Worm (Caenorhabditis elegans): ENCODE results near the gene nsph-4.3.

ce11 chrIII:7642015-7642414, 32.9 kb upstream of the nsph-4.3 start:
- no peak for TF ChIP-seq nhr-10 (tag; optimal IDR thresholded peaks at IDR 0.05)
- no peak for TF ChIP-seq nhr-23 (tag; optimal IDR thresholded peaks at IDR 0.05)
- TF ChIP-seq unc-39 (tag; optimal IDR thresholded peaks at IDR 0.05): no peak
- TF ChIP-seq ZK546.5 (tag; optimal IDR thresholded peaks at IDR 0.05): no peak
- no peak for TF ChIP-seq C34F6.9 (tag; optimal IDR thresholded peaks at IDR 0.05)
- no peak for TF ChIP-seq lin-13 (GFP tag; optimal IDR thresholded peaks at IDR 0.05)
- TF ChIP-seq nhr-77 (tag; optimal IDR thresholded peaks at IDR 0.05): no peak
- TF ChIP-seq snpc-4 (tag; optimal IDR thresholded peaks at IDR 0.05): no peak
- TF ChIP-seq ama-1 (optimal IDR thresholded peaks at IDR 0.05): peak; percentile 43
- TF ChIP-seq crh-2 (tag; optimal IDR thresholded peaks at IDR 0.05): peak; percentile 13
- TF ChIP-seq nhr-11 (tag; optimal IDR thresholded peaks at IDR 0.05): no peak
- peak; percentile 28 for TF ChIP-seq fos-1 (tag; optimal IDR thresholded peaks at IDR 0.05)
- no peak for TF ChIP-seq mab-5 (tag; optimal IDR thresholded peaks at IDR 0.05)
- TF ChIP-seq nhr-12 (tag; optimal IDR thresholded peaks at IDR 0.05): no peak
